Worm (Caenorhabditis elegans): Measurements from ENCODE around the gene C10C5.5.
A peak's percentile ranks its signal among the peaks of the same experiment; 100 is the strongest.

C10C5.5 gene

ce11 chrIV:9396118-9396517, 14.9 kb downstream of the C10C5.5 start, which contains the start of gene col-121:
TSS of gene col-121 (minus strand) at chrIV:9396218.
- TF ChIP-seq R02D3.7 (tag; optimal IDR thresholded peaks at IDR 0.05) (no peak), sma-3 (GFP tag; optimal IDR thresholded peaks at IDR 0.05) (no peak), fos-1 (tag; optimal IDR thresholded peaks at IDR 0.05) (no peak), elt-1 (tag; optimal IDR thresholded peaks at IDR 0.05) (no peak), dmd-4 (tag; optimal IDR thresholded peaks at IDR 0.05) (no peak), nhr-23 (tag; optimal IDR thresholded peaks at IDR 0.05) (no peak), ceh-82 (tag; optimal IDR thresholded peaks at IDR 0.05) (no peak), ceh-16 (tag; optimal IDR thresholded peaks at IDR 0.05) (no peak), F13H6.1 (tag; optimal IDR thresholded peaks at IDR 0.05) (no peak), unc-62 (GFP tag; optimal IDR thresholded peaks at IDR 0.05) (no peak), alr-1 (tag; optimal IDR thresholded peaks at IDR 0.05) (no peak), lin-13 (GFP tag; optimal IDR thresholded peaks at IDR 0.05) (no peak), lin-11 (tag; optimal IDR thresholded peaks at IDR 0.05) (no peak), nhr-25 (tag; optimal IDR thresholded peaks at IDR 0.05) (no peak), mab-5 (tag; optimal IDR thresholded peaks at IDR 0.05) (no peak), Y55F3AM.14 (GFP tag; optimal IDR thresholded peaks at IDR 0.05) (no peak), ztf-1 (GFP tag; conservative IDR thresholded peaks at IDR 0.05) (no peak), mbf-1 (tag; optimal IDR thresholded peaks at IDR 0.05) (no peak), blmp-1 (tag; optimal IDR thresholded peaks at IDR 0.05; ENCODE audit: insufficient read depth) (no peak), lin-39 (tag; optimal IDR thresholded peaks at IDR 0.05) (no peak)

- TF ChIP-seq ceh-16 (tag; optimal IDR thresholded peaks at IDR 0.05), result no peak
- no peak for TF ChIP-seq nhr-11 (tag; optimal IDR thresholded peaks at IDR 0.05)
- TF ChIP-seq nhr-23 (tag; optimal IDR thresholded peaks at IDR 0.05), result no peak
- no peak for TF ChIP-seq ZK546.5 (tag; optimal IDR thresholded peaks at IDR 0.05)
- TF ChIP-seq lin-11 (tag; optimal IDR thresholded peaks at IDR 0.05), result no peak
- TF ChIP-seq fos-1 (tag; optimal IDR thresholded peaks at IDR 0.05), result no peak
- no peak for TF ChIP-seq blmp-1 (tag; optimal IDR thresholded peaks at IDR 0.05; ENCODE audit: insufficient read depth)
- TF ChIP-seq Y55F3AM.14 (GFP tag; optimal IDR thresholded peaks at IDR 0.05), result no peak
- TF ChIP-seq lin-39 (tag; optimal IDR thresholded peaks at IDR 0.05), result no peak
- no peak for TF ChIP-seq mbf-1 (tag; optimal IDR thresholded peaks at IDR 0.05)
- TF ChIP-seq unc-62 (GFP tag; optimal IDR thresholded peaks at IDR 0.05), result no peak
- TF ChIP-seq zag-1 (tag; optimal IDR thresholded peaks at IDR 0.05), result no peak
These were observed 16.0 kb downstream of the C10C5.5 start, which contains the start of gene F56D5.3 for ce11 chrIV:9397278-9397677. TSS of gene F56D5.3 (plus strand) at chrIV:9397578.

DNA sequence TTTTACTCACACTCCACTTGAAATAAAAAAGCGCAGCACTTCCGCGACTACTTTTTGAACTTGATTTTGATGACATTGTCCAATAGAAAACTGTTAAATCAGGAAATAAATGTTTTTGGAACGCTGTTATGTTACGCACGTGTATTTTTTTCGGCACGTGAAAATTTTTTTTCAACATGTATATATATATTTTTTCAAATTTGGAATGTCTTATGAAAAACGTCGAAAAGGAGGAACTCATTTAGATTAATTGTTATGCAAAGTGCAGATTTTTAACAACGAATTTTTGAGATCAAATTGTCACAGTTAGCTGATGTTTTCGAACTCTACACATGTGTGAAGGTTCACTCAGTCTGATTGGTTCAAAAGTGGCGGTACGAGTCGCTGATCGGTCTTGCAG, 17.3 kb downstream of the C10C5.5 start, which contains the start of gene F56D5.2:
TSS of gene F56D5.2 (minus strand) at position 101 of the 400 bp plus-strand sequence.
- TF ChIP-seq elt-1 (tag; optimal IDR thresholded peaks at IDR 0.05), result no peak
- TF ChIP-seq ceh-82 (tag; optimal IDR thresholded peaks at IDR 0.05), result no peak
- no peak for TF ChIP-seq sma-3 (GFP tag; optimal IDR thresholded peaks at IDR 0.05)
- TF ChIP-seq skn-1 (tag; optimal IDR thresholded peaks at IDR 0.05), result no peak
- no peak for TF ChIP-seq unc-39 (tag; optimal IDR thresholded peaks at IDR 0.05)
- TF ChIP-seq nhr-10 (tag; optimal IDR thresholded peaks at IDR 0.05), result no peak
- TF ChIP-seq lin-11 (tag; optimal IDR thresholded peaks at IDR 0.05), result no peak
- no peak for TF ChIP-seq mab-5 (tag; optimal IDR thresholded peaks at IDR 0.05)
- TF ChIP-seq crh-2 (tag; optimal IDR thresholded peaks at IDR 0.05), result no peak
- TF ChIP-seq F13H6.1 (tag; optimal IDR thresholded peaks at IDR 0.05), result no peak
- TF ChIP-seq fos-1 (tag; optimal IDR thresholded peaks at IDR 0.05), result no peak
- TF ChIP-seq alr-1 (tag; optimal IDR thresholded peaks at IDR 0.05), result no peak
- no peak for TF ChIP-seq sem-4 (tag; optimal IDR thresholded peaks at IDR 0.05)
- no peak for TF ChIP-seq aly-2 (tag; optimal IDR thresholded peaks at IDR 0.05)
- no peak for TF ChIP-seq sma-9 (GFP tag; optimal IDR thresholded peaks at IDR 0.05)
- no peak for TF ChIP-seq sma-9 (tag; optimal IDR thresholded peaks at IDR 0.05)
- no peak for TF ChIP-seq nhr-77 (tag; optimal IDR thresholded peaks at IDR 0.05)
- no peak for TF ChIP-seq gmeb-1 (tag; optimal IDR thresholded peaks at IDR 0.05)

DNA sequence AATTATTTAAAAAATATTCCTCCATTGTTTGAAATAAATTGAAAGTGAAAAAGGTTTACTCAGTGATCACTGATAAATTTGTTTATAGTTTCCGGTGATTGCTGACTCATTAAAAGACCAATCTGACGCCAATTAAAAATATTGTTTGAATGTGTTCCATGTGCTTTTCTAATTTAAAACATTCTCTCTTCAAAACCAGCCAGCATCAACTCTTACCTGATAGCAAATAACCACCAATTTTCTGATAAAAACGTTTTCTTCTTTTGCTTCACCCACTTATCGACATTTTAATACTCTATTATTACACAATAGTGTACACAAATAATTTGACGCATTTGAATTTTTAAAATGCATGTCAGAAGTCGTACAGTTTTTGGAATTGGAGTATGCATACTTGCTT, 20.5 kb downstream of the C10C5.5 start, which contains the start of gene F56D5.6:
TSS of gene F56D5.6 (plus strand) at position 208 of the 400 bp plus-strand sequence.
- TF ChIP-seq sma-9 (GFP tag; optimal IDR thresholded peaks at IDR 0.05) (peak; percentile 34), sma-9 (tag; optimal IDR thresholded peaks at IDR 0.05) (no peak), fos-1 (tag; optimal IDR thresholded peaks at IDR 0.05) (peak; percentile 73), gmeb-1 (tag; optimal IDR thresholded peaks at IDR 0.05) (peak; percentile 9), crh-2 (tag; optimal IDR thresholded peaks at IDR 0.05) (no peak)

ce11 chrIV:9403761-9404420, 22.7 kb downstream of the C10C5.5 start:
- no peak for TF ChIP-seq sma-3 (GFP tag; optimal IDR thresholded peaks at IDR 0.05)
- no peak for TF ChIP-seq ama-1 (optimal IDR thresholded peaks at IDR 0.05)
- no peak for TF ChIP-seq nhr-21 (tag; optimal IDR thresholded peaks at IDR 0.05)
- TF ChIP-seq lsy-2 (tag; optimal IDR thresholded peaks at IDR 0.05), result peak in 1 of 2 experiments; percentile 9
- TF ChIP-seq nhr-12 (tag; optimal IDR thresholded peaks at IDR 0.05), result no peak
- TF ChIP-seq alr-1 (tag; optimal IDR thresholded peaks at IDR 0.05), result no peak
- no peak for TF ChIP-seq dmd-4 (tag; optimal IDR thresholded peaks at IDR 0.05)
- TF ChIP-seq lin-11 (tag; optimal IDR thresholded peaks at IDR 0.05), result no peak
- TF ChIP-seq nhr-11 (tag; optimal IDR thresholded peaks at IDR 0.05), result no peak
- no peak for TF ChIP-seq lin-39 (tag; optimal IDR thresholded peaks at IDR 0.05)
- TF ChIP-seq nhr-25 (tag; optimal IDR thresholded peaks at IDR 0.05), result no peak
- TF ChIP-seq aly-2 (tag; optimal IDR thresholded peaks at IDR 0.05), result no peak
- peak; percentile 88 for TF ChIP-seq gmeb-1 (tag; optimal IDR thresholded peaks at IDR 0.05)
- TF ChIP-seq sem-4 (tag; optimal IDR thresholded peaks at IDR 0.05), result no peak
- no peak for TF ChIP-seq nhr-237 (tag; optimal IDR thresholded peaks at IDR 0.05)
- no peak for TF ChIP-seq ztf-4 (tag; optimal IDR thresholded peaks at IDR 0.05)
- TF ChIP-seq unc-62 (GFP tag; optimal IDR thresholded peaks at IDR 0.05), result no peak
- no peak for TF ChIP-seq F13H6.1 (tag; optimal IDR thresholded peaks at IDR 0.05)
- TF ChIP-seq ZK546.5 (tag; optimal IDR thresholded peaks at IDR 0.05), result no peak
- TF ChIP-seq nhr-23 (tag; optimal IDR thresholded peaks at IDR 0.05), result no peak
- TF ChIP-seq crh-2 (tag; optimal IDR thresholded peaks at IDR 0.05), result no peak
- TF ChIP-seq elt-3 (tag; optimal IDR thresholded peaks at IDR 0.05), result no peak
- TF ChIP-seq snpc-4 (tag; optimal IDR thresholded peaks at IDR 0.05), result no peak
- no peak for TF ChIP-seq sma-9 (GFP tag; optimal IDR thresholded peaks at IDR 0.05)
- no peak for TF ChIP-seq sma-9 (tag; optimal IDR thresholded peaks at IDR 0.05)

Measured in whole organism, L2 larva.